Fruit fly (Drosophila melanogaster) whole organism, embryonic: ENCODE results near the gene mask.

Source experiments
- Ada2b ChIP-seq: fragments of 200-800 bp; sonication (Bioruptor generic); IDR thresholded peaks from 2 replicates; pipeline ENCODE4 v1.3.6; 2022; ENCODE audit warnings: missing biosample characterization, missing genetic modification characterization
- BtbVII ChIP-seq: fragments of 200-800 bp; sonication (Bioruptor generic); optimal IDR thresholded peaks from 3 replicates; lab custom pipeline; 2017; ENCODE audit warnings: missing biosample characterization, mild to moderate bottlenecking, missing genetic modification characterization
- Bteb2 ChIP-seq: fragments of 200-800 bp; sonication (Bioruptor generic); optimal IDR thresholded peaks from 2 replicates; lab custom pipeline; 2016; ENCODE audit warnings: missing biosample characterization, missing genetic modification characterization
- CG10366 ChIP-seq: fragments of 200-800 bp; sonication (Bioruptor generic); IDR thresholded peaks from 2 replicates; pipeline ENCODE4 v1.3.6; 2022; ENCODE audit warnings: missing biosample characterization, missing genetic modification characterization
- CG10959 ChIP-seq: fragments of 200-800 bp; sonication (Bioruptor generic); IDR thresholded peaks from 2 replicates; pipeline ENCODE4 v1.3.6; 2022; ENCODE audit warnings: missing biosample characterization, missing genetic modification characterization
- CG11085 ChIP-seq: fragments of 200-800 bp; sonication (Bioruptor generic); IDR thresholded peaks from 2 replicates; pipeline ENCODE4 v1.3.6; 2022; ENCODE audit warnings: missing biosample characterization, missing genetic modification characterization
- CG12104 ChIP-seq: fragments of 200-800 bp; sonication (Bioruptor generic); optimal IDR thresholded peaks from 3 replicates; lab custom pipeline; 2016; ENCODE audit warnings: missing biosample characterization, missing genetic modification characterization
- CG14667 ChIP-seq: fragments of 200-800 bp; sonication (Bioruptor generic); IDR thresholded peaks from 2 replicates; pipeline ENCODE4 v1.3.6; 2022; ENCODE audit warnings: missing biosample characterization, missing genetic modification characterization
- CG14710 ChIP-seq: fragments of 200-800 bp; sonication (Bioruptor generic); optimal IDR thresholded peaks from 3 replicates; lab custom pipeline; 2019; ENCODE audit warnings: missing biosample characterization, mild to moderate bottlenecking, missing genetic modification characterization, moderate library complexity
- CG15073 ChIP-seq: fragments of 200-800 bp; sonication (Bioruptor generic); optimal IDR thresholded peaks from 2 replicates; lab custom pipeline; 2016; ENCODE audit warnings: missing biosample characterization, missing genetic modification characterization
- CG17359 ChIP-seq: fragments of 200-800 bp; sonication (Bioruptor generic); optimal IDR thresholded peaks from 3 replicates; lab custom pipeline; 2018; ENCODE audit warnings: missing biosample characterization, mild to moderate bottlenecking, missing genetic modification characterization, moderate library complexity
- CG1832 ChIP-seq: fragments of 200-800 bp; sonication (Bioruptor generic); optimal IDR thresholded peaks from 2 replicates; lab custom pipeline; 2017; ENCODE audit warnings: missing biosample characterization, mild to moderate bottlenecking, missing genetic modification characterization, inconsistent platforms
- CG2875 ChIP-seq: fragments of 200-800 bp; sonication (Bioruptor generic); optimal IDR thresholded peaks from 2 replicates; lab custom pipeline; 2017; ENCODE audit warnings: missing biosample characterization, mild to moderate bottlenecking, missing genetic modification characterization, missing genetic modification reagents
- CG3163 ChIP-seq: fragments of 200-800 bp; sonication (Bioruptor generic); optimal IDR thresholded peaks from 3 replicates; lab custom pipeline; 2016; ENCODE audit warnings: missing biosample characterization, missing genetic modification characterization
- CG3281 ChIP-seq: fragments of 200-800 bp; sonication (Bioruptor generic); optimal IDR thresholded peaks from 3 replicates; lab custom pipeline; 2017; ENCODE audit warnings: missing biosample characterization, mild to moderate bottlenecking, missing genetic modification characterization
- CG42726 ChIP-seq: fragments of 200-800 bp; sonication (Bioruptor generic); IDR thresholded peaks from 2 replicates; pipeline ENCODE4 v1.3.6; 2022; ENCODE audit warnings: missing biosample characterization, missing genetic modification characterization; ENCODE audit not compliant: partially characterized antibody
- CG4404 ChIP-seq: fragments of 200-800 bp; sonication (Bioruptor generic); IDR thresholded peaks from 2 replicates; pipeline ENCODE4 v1.3.6; 2022; ENCODE audit warnings: missing biosample characterization, missing genetic modification characterization
- CG4854 ChIP-seq: fragments of 200-800 bp; sonication (Bioruptor generic); optimal IDR thresholded peaks from 2 replicates; lab custom pipeline; 2016; ENCODE audit warnings: missing biosample characterization, missing genetic modification characterization, inconsistent platforms
- CG7745 ChIP-seq: fragments of 200-800 bp; sonication (Bioruptor generic); optimal IDR thresholded peaks from 2 replicates; lab custom pipeline; 2018; ENCODE audit warnings: missing biosample characterization, mild to moderate bottlenecking, missing genetic modification characterization, moderate library complexity
- CG8089 ChIP-seq: fragments of 200-800 bp; sonication (Bioruptor generic); optimal IDR thresholded peaks from 3 replicates; lab custom pipeline; 2016; ENCODE audit warnings: missing biosample characterization, missing genetic modification characterization
- CG8765 ChIP-seq: fragments of 200-800 bp; sonication (Bioruptor generic); IDR thresholded peaks from 2 replicates; pipeline ENCODE4 v1.3.6; 2022; ENCODE audit warnings: missing biosample characterization, missing genetic modification characterization
- CG8944 ChIP-seq: fragments of 200-800 bp; sonication (Bioruptor generic); optimal IDR thresholded peaks from 3 replicates; lab custom pipeline; 2016; ENCODE audit warnings: missing biosample characterization, missing genetic modification characterization
- CHES-1-like ChIP-seq: fragments of 200-800 bp; sonication (Bioruptor generic); optimal IDR thresholded peaks from 2 replicates; lab custom pipeline; 2016; ENCODE audit warnings: missing biosample characterization, missing genetic modification characterization
- Camta ChIP-seq: fragments of 200-800 bp; sonication (Bioruptor generic); optimal IDR thresholded peaks from 2 replicates; lab custom pipeline; 2016; ENCODE audit warnings: missing biosample characterization, missing genetic modification characterization
- D19A ChIP-seq: fragments of 200-800 bp; optimal IDR thresholded peaks from 3 replicates; lab custom pipeline; 2019; ENCODE audit warnings: missing biosample characterization, mild to moderate bottlenecking, missing genetic modification characterization, moderate library complexity
- D19B ChIP-seq: fragments of 200-800 bp; sonication (Bioruptor generic); optimal IDR thresholded peaks from 2 replicates; lab custom pipeline; 2017; ENCODE audit warnings: missing biosample characterization, mild to moderate bottlenecking, missing genetic modification characterization
- Dfd ChIP-seq, 2 experiments: fragments of >200 bp; optimal IDR thresholded peaks; 2 replicates each; lab custom pipeline; 2017; ENCODE audit warnings: missing biosample characterization in 2 of 2, missing genetic modification characterization in 2 of 2
- Dip2 ChIP-seq: fragments of 200-800 bp; sonication (Bioruptor generic); IDR thresholded peaks from 2 replicates; pipeline ENCODE4 v1.3.6; 2022; ENCODE audit warnings: missing biosample characterization, missing genetic modification characterization
- ERR ChIP-seq: fragments of 200-800 bp; sonication (Bioruptor generic); optimal IDR thresholded peaks from 2 replicates; lab custom pipeline; 2016; ENCODE audit warnings: missing biosample characterization, missing genetic modification characterization
- Hand ChIP-seq: fragments of 200-800 bp; sonication (Bioruptor generic); optimal IDR thresholded peaks from 2 replicates; lab custom pipeline; 2017; ENCODE audit warnings: mild to moderate bottlenecking, missing biosample characterization, missing genetic modification reagents, missing genetic modification characterization
- Hmr ChIP-seq: fragments of 200-800 bp; sonication (Bioruptor generic); optimal IDR thresholded peaks from 3 replicates; lab custom pipeline; 2017; ENCODE audit warnings: mild to moderate bottlenecking, missing biosample characterization, missing genetic modification reagents, missing genetic modification characterization
- Mrtf ChIP-seq: fragments of 200-800 bp; sonication (Bioruptor generic); IDR thresholded peaks from 3 replicates; pipeline ENCODE4 v1.3.6; 2022; ENCODE audit warnings: missing biosample characterization, missing genetic modification characterization
- Nf-YC ChIP-seq: fragments of 200-800 bp; optimal IDR thresholded peaks from 3 replicates; lab custom pipeline; 2019; ENCODE audit warnings: missing biosample characterization, mild to moderate bottlenecking, missing genetic modification characterization, moderate library complexity
- NfI ChIP-seq: fragments of 200-800 bp; sonication (Bioruptor generic); optimal IDR thresholded peaks from 3 replicates; lab custom pipeline; 2018; ENCODE audit warnings: missing biosample characterization, mild to moderate bottlenecking, missing genetic modification characterization, moderate library complexity
- Trl ChIP-seq, 3 experiments: fragments of >200 bp in 2 of 3; fragments of 200-800 bp in 1 of 3; sonication (Bioruptor generic) in 1 of 3; optimal IDR thresholded peaks; 2 replicates in 1 of 3; 3 replicates in 2 of 3; lab custom pipeline; 2016 to 2017; ENCODE audit warnings: missing biosample characterization in 1 of 3, missing genetic modification characterization in 1 of 3
- ac ChIP-seq: fragments of 200-800 bp; sonication (Bioruptor generic); optimal IDR thresholded peaks from 3 replicates; lab custom pipeline; 2017; ENCODE audit warnings: missing biosample characterization, mild to moderate bottlenecking, missing genetic modification characterization
- amos ChIP-seq: fragments of 200-800 bp; sonication (Bioruptor generic); IDR thresholded peaks from 2 replicates; pipeline ENCODE4 v1.3.6; 2022; ENCODE audit warnings: missing biosample characterization, missing genetic modification characterization; ENCODE audit not compliant: partially characterized antibody
- ap ChIP-seq: fragments of 200-800 bp; sonication (Bioruptor generic); IDR thresholded peaks from 2 replicates; pipeline ENCODE4 v1.3.6; 2022; ENCODE audit warnings: missing biosample characterization, missing genetic modification characterization
- br ChIP-seq: fragments of >200 bp; optimal IDR thresholded peaks from 2 replicates; lab custom pipeline; 2017
- jigr1 ChIP-seq: fragments of 200-800 bp; sonication (Bioruptor generic); IDR thresholded peaks from 3 replicates; pipeline ENCODE4 v1.3.6; 2022; ENCODE audit warnings: missing biosample characterization, missing genetic modification characterization
- kay ChIP-seq: fragments of 200-800 bp; sonication (Bioruptor generic); optimal IDR thresholded peaks from 2 replicates; lab custom pipeline; 2016; ENCODE audit warnings: missing biosample characterization, missing genetic modification characterization
- lmd ChIP-seq: fragments of 200-800 bp; sonication (Bioruptor generic); IDR thresholded peaks from 2 replicates; pipeline ENCODE4 v1.3.6; 2022; ENCODE audit warnings: missing biosample characterization, missing genetic modification characterization
- pum ChIP-seq: fragments of 200-800 bp; sonication (Bioruptor generic); optimal IDR thresholded peaks from 2 replicates; lab custom pipeline; 2016; ENCODE audit warnings: missing biosample characterization, missing genetic modification characterization
- ranshi ChIP-seq: fragments of 200-800 bp; sonication (Bioruptor generic); IDR thresholded peaks from 2 replicates; pipeline ENCODE4 v1.3.6; 2022; ENCODE audit warnings: missing biosample characterization, missing genetic modification characterization
- rib ChIP-seq: fragments of 200-800 bp; sonication (Bioruptor generic); IDR thresholded peaks from 2 replicates; pipeline ENCODE4 v1.3.6; 2022; ENCODE audit warnings: missing biosample characterization, missing genetic modification characterization
- sens-2 ChIP-seq: fragments of 200-800 bp; sonication (Bioruptor generic); IDR thresholded peaks from 2 replicates; pipeline ENCODE4 v1.3.6; 2022; ENCODE audit warnings: missing biosample characterization, missing genetic modification characterization
- sim ChIP-seq: fragments of 200-800 bp; sonication (Bioruptor generic); IDR thresholded peaks from 2 replicates; pipeline ENCODE4 v1.3.6; 2022; ENCODE audit warnings: missing biosample characterization, missing genetic modification characterization
- stwl ChIP-seq: fragments of 200-800 bp; sonication (Bioruptor generic); optimal IDR thresholded peaks from 3 replicates; lab custom pipeline; 2018; ENCODE audit warnings: missing biosample characterization, mild to moderate bottlenecking, missing genetic modification characterization, moderate library complexity
- unpg ChIP-seq: fragments of 200-800 bp; sonication (Bioruptor generic); optimal IDR thresholded peaks from 3 replicates; lab custom pipeline; 2018; ENCODE audit warnings: missing biosample characterization, mild to moderate bottlenecking, missing genetic modification characterization, moderate library complexity

The mask gene

dm6 chr3R:24230423-24231205 lies at the start of gene mask:
TSS of gene mask (plus strand) at chr3R:24230562.
- peak; percentile 54 for TF ChIP-seq CG2875
- TF ChIP-seq kay (GFP tag; lab: Kevin White, UChicago), result peak; percentile 16
- TF ChIP-seq CHES-1-like (GFP tag; lab: Kevin White, UChicago), result peak; percentile 73
- no peak for TF ChIP-seq Trl (optimal IDR thresholded peaks at IDR 0.05; lab: Kevin White, UChicago)
- peak; percentile 87 for TF ChIP-seq Trl (GFP tag; optimal IDR thresholded peaks at IDR 0.05; lab: Kevin White, UChicago)
- peak; percentile 67 for TF ChIP-seq Hand (GFP tag; lab: Kevin White, UChicago)
- peak; percentile 32 for TF ChIP-seq D19B (GFP tag; lab: Kevin White, UChicago)
- peak; percentile 67 for TF ChIP-seq CG14667 (GFP tag; lab: Robert Waterston, UW)
- peak; percentile 68 for TF ChIP-seq CG10959 (GFP tag; lab: Robert Waterston, UW)
- TF ChIP-seq sens-2 (GFP tag; lab: Robert Waterston, UW), result peak; percentile 86
- peak; percentile 4 for TF ChIP-seq D19A (tag; lab: Kevin White, UChicago)
- TF ChIP-seq Dfd (GFP tag; optimal IDR thresholded peaks at IDR 0.05; lab: Kevin White, UChicago), result no peak
- TF ChIP-seq CG17359 (tag; lab: Kevin White, UChicago), result peak; percentile 63
- TF ChIP-seq CG8089 (GFP tag; lab: Kevin White, UChicago), result peak; percentile 86
- peak; percentile 81 for TF ChIP-seq CG12104
- peak; percentile 42; the same call in 1 of the 2 replicates for TF ChIP-seq Ada2b (GFP tag; lab: Robert Waterston, UW)
- no peak; the same call in 1 of the 2 replicates for TF ChIP-seq rib (GFP tag; lab: Robert Waterston, UW)
- TF ChIP-seq CG4404, result no peak
- TF ChIP-seq Bteb2 (GFP tag; lab: Kevin White, UChicago), result peak; percentile 83
- peak; percentile 76 for TF ChIP-seq BtbVII (GFP tag; lab: Kevin White, UChicago)
- TF ChIP-seq CG3281 (GFP tag; lab: Kevin White, UChicago), result peak; percentile 82
- peak; percentile 77 for TF ChIP-seq CG14710 (tag; lab: Kevin White, UChicago)
- peak; percentile 93 for TF ChIP-seq NfI
- TF ChIP-seq Camta, result peak; percentile 84
- peak; percentile 52; the same call in 2 of the 3 replicates for TF ChIP-seq Mrtf (GFP tag; lab: Robert Waterston, UW)
- TF ChIP-seq unpg, result peak; percentile 61
- TF ChIP-seq jigr1 (GFP tag; lab: Robert Waterston, UW), result no peak
- no peak for TF ChIP-seq CG8765 (GFP tag; lab: Robert Waterston, UW)
- peak; percentile 55 for TF ChIP-seq ac (GFP tag; lab: Kevin White, UChicago)
- TF ChIP-seq CG42726, result peak; percentile 33; the same call in 1 of the 2 replicates
- peak; percentile 59 for TF ChIP-seq stwl (tag; lab: Kevin White, UChicago)
- peak; percentile 71 for TF ChIP-seq CG3163
- peak; percentile 86 for TF ChIP-seq CG11085 (GFP tag; lab: Robert Waterston, UW)
- peak; percentile 58 for TF ChIP-seq lmd (GFP tag; lab: Robert Waterston, UW)
- no peak for TF ChIP-seq br (lab: Kevin White, UChicago)
- TF ChIP-seq Dip2 (GFP tag; lab: Robert Waterston, UW), result no peak
- peak; percentile 55 for TF ChIP-seq amos
- peak; percentile 28 for TF ChIP-seq CG8944 (GFP tag; lab: Kevin White, UChicago)
- TF ChIP-seq pum (GFP tag; lab: Kevin White, UChicago), result peak; percentile 19
- TF ChIP-seq sim (GFP tag; lab: Robert Waterston, UW), result peak; percentile 66
- peak; percentile 68 for TF ChIP-seq ranshi (GFP tag; lab: Robert Waterston, UW)
- peak; percentile 50 for TF ChIP-seq Nf-YC
- no peak for TF ChIP-seq CG15073 (GFP tag; lab: Kevin White, UChicago)
- no peak for TF ChIP-seq CG7745 (tag; lab: Kevin White, UChicago)
- peak; percentile 76 for TF ChIP-seq CG10366 (GFP tag; lab: Robert Waterston, UW)
- peak; percentile 67 for TF ChIP-seq CG4854 (GFP tag; lab: Kevin White, UChicago)
- peak; percentile 86 for TF ChIP-seq Hmr
- TF ChIP-seq ap, result peak; percentile 69; the same call in 1 of the 2 replicates
- peak; percentile 94 for TF ChIP-seq CG1832
- TF ChIP-seq ERR (GFP tag; lab: Kevin White, UChicago), result peak; percentile 6
